Worm (Caenorhabditis elegans): ENCODE results near the gene srxa-8.

DNA sequence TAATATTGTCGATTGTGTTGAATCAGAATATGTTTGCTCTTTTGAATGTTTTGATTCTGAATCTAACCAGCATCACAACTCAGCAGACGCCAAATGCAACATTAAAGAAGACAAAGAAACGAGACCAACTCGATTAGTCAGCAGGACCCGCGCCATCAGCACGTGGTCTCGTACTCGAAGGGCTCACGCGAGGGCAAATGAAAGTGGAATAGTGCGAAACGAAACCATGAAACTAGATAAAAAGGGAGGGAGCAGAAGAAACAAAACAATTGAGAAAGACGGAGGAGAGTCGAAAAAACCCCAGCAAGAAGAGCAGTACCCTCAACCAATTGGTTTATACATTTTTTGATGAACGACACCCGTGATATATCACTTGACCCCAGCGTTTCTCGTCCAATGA is 28.4 kb upstream of the srxa-8 start:
- TF ChIP-seq ref-1 (GFP tag; conservative IDR thresholded peaks at IDR 0.05) (no peak), klf-2 (GFP tag; conservative IDR thresholded peaks at IDR 0.05) (no peak), T22C8.4 (GFP tag; IDR thresholded peaks at IDR 0.05) (no peak), med-1 (GFP tag; optimal IDR thresholded peaks at IDR 0.05; ENCODE audit: insufficient read depth) (no peak), flt-1 (GFP tag; IDR thresholded peaks at IDR 0.05) (no peak), ztf-29 (GFP tag; IDR thresholded peaks at IDR 0.05) (no peak)
